Fruit fly (Drosophila melanogaster): ENCODE results near the gene Nt5a.

Nt5a gene

dm6 chr3L:1295693-1296092 is 11.5 kb downstream of the Nt5a start, which contains the start of gene Rabex-5 (continued):
- TF ChIP-seq sna (GFP tag; IDR thresholded peaks at IDR 0.05; ENCODE audit: partially characterized antibody) (peak; percentile 75), da (GFP tag; optimal IDR thresholded peaks at IDR 0.05) (no peak), CG4424 (GFP tag; optimal IDR thresholded peaks at IDR 0.05) (peak; percentile 19), CG16863 (GFP tag; optimal IDR thresholded peaks at IDR 0.05) (no peak), CG14667 (GFP tag; IDR thresholded peaks at IDR 0.05) (no peak), crol (GFP tag; IDR thresholded peaks at IDR 0.05) (no peak), CG15514 (GFP tag; optimal IDR thresholded peaks at IDR 0.05) (peak; percentile 100), pan (optimal IDR thresholded peaks at IDR 0.05) (no peak), pan (GFP tag; optimal IDR thresholded peaks at IDR 0.05 in 1 of 2, IDR thresholded peaks at IDR 0.05 in 1 of 2) (peak in 1 of 2 experiments; percentile 37), Nf-YA (GFP tag; IDR thresholded peaks at IDR 0.05) (no peak), pum (GFP tag; optimal IDR thresholded peaks at IDR 0.05) (no peak), dpn (GFP tag; optimal IDR thresholded peaks at IDR 0.05) (peak; percentile 26 to 37), CG2875 (GFP tag; optimal IDR thresholded peaks at IDR 0.05) (no peak), dmrt11E (tag; optimal IDR thresholded peaks at IDR 0.05) (no peak), CG32767 (GFP tag; IDR thresholded peaks at IDR 0.05) (no peak), CG13894 (tag; optimal IDR thresholded peaks at IDR 0.05) (peak; percentile 46), shn (GFP tag; optimal IDR thresholded peaks at IDR 0.05) (peak; percentile 34), Hmr (GFP tag; optimal IDR thresholded peaks at IDR 0.05) (peak; percentile 69), HmgZ (tag; optimal IDR thresholded peaks at IDR 0.05) (peak; percentile 78), HLH4C (GFP tag; IDR thresholded peaks at IDR 0.05; ENCODE audit: partially characterized antibody) (peak; percentile 73), CG11456 (GFP tag; IDR thresholded peaks at IDR 0.05) (peak; percentile 55; the same call in 1 of the 3 replicates), CG9817 (tag; optimal IDR thresholded peaks at IDR 0.05) (no peak), fd3F (GFP tag; optimal IDR thresholded peaks at IDR 0.05) (no peak), CG9215 (GFP tag; IDR thresholded peaks at IDR 0.05) (no peak), CG11504 (tag; optimal IDR thresholded peaks at IDR 0.05) (no peak), Dip2 (GFP tag; IDR thresholded peaks at IDR 0.05) (no peak), CG13624 (GFP tag; optimal IDR thresholded peaks at IDR 0.05) (peak; percentile 43), tap (tag; optimal IDR thresholded peaks at IDR 0.05) (no peak), Mrtf (GFP tag; IDR thresholded peaks at IDR 0.05) (no peak), maf-S (GFP tag; optimal IDR thresholded peaks at IDR 0.05) (no peak), Hr39 (optimal IDR thresholded peaks at IDR 0.05) (no peak), Doc2 (GFP tag; IDR thresholded peaks at IDR 0.05) (no peak), abd-A (tag; optimal IDR thresholded peaks at IDR 0.05) (no peak), gsb-n (tag; optimal IDR thresholded peaks at IDR 0.05) (no peak), ttk (GFP tag; IDR thresholded peaks at IDR 0.05) (no peak), Awh (GFP tag; IDR thresholded peaks at IDR 0.05) (no peak), Poxn (GFP tag; IDR thresholded peaks at IDR 0.05) (no peak), esg (GFP tag; conservative IDR thresholded peaks at IDR 0.05) (no peak), CG7987 (GFP tag; optimal IDR thresholded peaks at IDR 0.05) (peak; percentile 45), CG2129 (GFP tag; IDR thresholded peaks at IDR 0.05; ENCODE audit: partially characterized antibody) (peak; percentile 41; the same call in 1 of the 2 replicates), Tbp (GFP tag; optimal IDR thresholded peaks at IDR 0.05) (no peak), MESR4 (GFP tag; optimal IDR thresholded peaks at IDR 0.05) (peak; percentile 79), odd (GFP tag; optimal IDR thresholded peaks at IDR 0.05) (no peak), CG15011 (GFP tag; optimal IDR thresholded peaks at IDR 0.05) (no peak), nmo (GFP tag; optimal IDR thresholded peaks at IDR 0.05) (peak; percentile 58), bab2 (GFP tag; optimal IDR thresholded peaks at IDR 0.05) (no peak), CG3838 (GFP tag; optimal IDR thresholded peaks at IDR 0.05) (no peak), Stat92E (GFP tag; optimal IDR thresholded peaks at IDR 0.05) (no peak), luna (GFP tag; optimal IDR thresholded peaks at IDR 0.05) (no peak), Elba2 (GFP tag; optimal IDR thresholded peaks at IDR 0.05) (no peak), Chrac-16 (GFP tag; optimal IDR thresholded peaks at IDR 0.05) (peak; percentile 3), CG13296 (GFP tag; optimal IDR thresholded peaks at IDR 0.05) (no peak)
